Fruit fly (Drosophila melanogaster): ENCODE measurements around the gene CG13654.

- TF ChIP-seq Pif1A (GFP tag; optimal IDR thresholded peaks at IDR 0.05) (no peak), CG4496 (GFP tag; IDR thresholded peaks at IDR 0.05) (no peak)
Measured at dm6 chr3R:25236121-25236520, 36.5 kb downstream of the CG13654 start.

Measured in whole organism, pupa.